Worm (Caenorhabditis elegans) whole organism, L2 larva: ENCODE measurements around the gene pdi-2.

Experiments
- C34F6.9 ChIP-seq: fragments of 150-350 bp; optimal IDR thresholded peaks from 2 replicates; lab custom pipeline; 2014; ENCODE audit warnings: missing biosample characterization, missing genetic modification characterization
- F13H6.1 ChIP-seq: sonication (generic microtip); optimal IDR thresholded peaks from 2 replicates; lab custom pipeline; 2016; ENCODE audit warnings: missing genetic modification characterization, missing compliant biosample characterization
- R02D3.7 ChIP-seq: fragments of 150-350 bp; optimal IDR thresholded peaks from 2 replicates; lab custom pipeline; 2014; ENCODE audit warnings: missing biosample characterization, missing genetic modification characterization
- Y55F3AM.14 ChIP-seq: fragments of 200-800 bp; sonication (Bioruptor generic); optimal IDR thresholded peaks from 2 replicates; lab custom pipeline; 2018; ENCODE audit warnings: mild to moderate bottlenecking, missing genetic modification characterization, missing compliant biosample characterization
- ZK546.5 ChIP-seq: sonication (generic microtip); optimal IDR thresholded peaks from 2 replicates; lab custom pipeline; 2017; ENCODE audit warnings: missing biosample characterization, missing genetic modification characterization
- alr-1 ChIP-seq: fragments of 150-350 bp; optimal IDR thresholded peaks from 2 replicates; lab custom pipeline; 2014; ENCODE audit warnings: missing biosample characterization, missing genetic modification characterization
- aly-2 ChIP-seq: fragments of 150-350 bp; optimal IDR thresholded peaks from 2 replicates; lab custom pipeline; 2014; ENCODE audit warnings: missing biosample characterization, missing genetic modification characterization
- ama-1 ChIP-seq: fragments of 150-350 bp; optimal IDR thresholded peaks from 2 replicates; lab custom pipeline; 2018; ENCODE audit warnings: inconsistent platforms
- blmp-1 ChIP-seq: sonication (generic microtip); optimal IDR thresholded peaks from 2 replicates; lab custom pipeline; 2017; ENCODE audit warnings: missing genetic modification characterization, mild to moderate bottlenecking, missing compliant biosample characterization, antibody characterized with exemption, moderate library complexity; ENCODE audit not compliant: insufficient read depth
- ceh-16 ChIP-seq: fragments of 150-350 bp; optimal IDR thresholded peaks from 2 replicates; lab custom pipeline; 2014; ENCODE audit warnings: missing biosample characterization, missing genetic modification characterization
- crh-2 ChIP-seq: sonication (generic microtip); optimal IDR thresholded peaks from 2 replicates; lab custom pipeline; 2017; ENCODE audit warnings: missing biosample characterization, missing genetic modification characterization
- dmd-4 ChIP-seq: sonication (generic microtip); optimal IDR thresholded peaks from 2 replicates; lab custom pipeline; 2017; ENCODE audit warnings: missing biosample characterization, missing genetic modification characterization
- egl-27 ChIP-seq: sonication (generic microtip); optimal IDR thresholded peaks from 3 replicates; lab custom pipeline; 2017; ENCODE audit warnings: missing biosample characterization, missing genetic modification reagents, missing genetic modification characterization
- elt-1 ChIP-seq: fragments of 150-350 bp; optimal IDR thresholded peaks from 2 replicates; lab custom pipeline; 2014; ENCODE audit warnings: missing biosample characterization, missing genetic modification characterization
- elt-3 ChIP-seq: sonication (generic microtip); optimal IDR thresholded peaks from 2 replicates; lab custom pipeline; 2017; ENCODE audit warnings: missing biosample characterization, missing genetic modification characterization
- fos-1 ChIP-seq: fragments of 150-350 bp; optimal IDR thresholded peaks from 2 replicates; lab custom pipeline; 2014; ENCODE audit warnings: missing biosample characterization, missing genetic modification characterization
- gmeb-1 ChIP-seq: fragments of 150-350 bp; optimal IDR thresholded peaks from 2 replicates; lab custom pipeline; 2014; ENCODE audit warnings: missing biosample characterization, missing genetic modification characterization
- lin-11 ChIP-seq: fragments of 150-350 bp; sonication (generic microtip); optimal IDR thresholded peaks from 2 replicates; lab custom pipeline; 2014; ENCODE audit warnings: missing biosample characterization, missing genetic modification characterization, inconsistent platforms, mixed read lengths
- lin-13 ChIP-seq: fragments of 150-350 bp; optimal IDR thresholded peaks from 2 replicates; lab custom pipeline; 2014; ENCODE audit warnings: missing biosample characterization, missing genetic modification reagents, missing genetic modification characterization
- lsy-2 ChIP-seq, 2 experiments: fragments of 150-350 bp in 1 of 2; sonication (generic microtip) in 1 of 2; optimal IDR thresholded peaks; 2 replicates each; lab custom pipeline; 2014 to 2017; ENCODE audit warnings: missing biosample characterization in 2 of 2, missing genetic modification characterization in 2 of 2
- mab-5 ChIP-seq: fragments of 150-350 bp; optimal IDR thresholded peaks from 2 replicates; lab custom pipeline; 2014; ENCODE audit warnings: missing biosample characterization, missing genetic modification characterization
- mbf-1 ChIP-seq: sonication (generic microtip); optimal IDR thresholded peaks from 2 replicates; lab custom pipeline; 2017; ENCODE audit warnings: missing biosample characterization, missing genetic modification characterization
- mdl-1 ChIP-seq, 2 experiments: fragments of 150-350 bp in 1 of 2; sonication (generic microtip) in 1 of 2; optimal IDR thresholded peaks; 2 replicates each; lab custom pipeline; 2017; ENCODE audit warnings: missing biosample characterization in 2 of 2, missing genetic modification characterization in 2 of 2
- nhr-10 ChIP-seq: sonication (generic microtip); optimal IDR thresholded peaks from 2 replicates; lab custom pipeline; 2017; ENCODE audit warnings: missing biosample characterization, missing genetic modification characterization
- nhr-12 ChIP-seq: fragments of 150-350 bp; optimal IDR thresholded peaks from 2 replicates; lab custom pipeline; 2014; ENCODE audit warnings: missing biosample characterization, missing genetic modification characterization
- nhr-129 ChIP-seq: fragments of 150-350 bp; optimal IDR thresholded peaks from 2 replicates; lab custom pipeline; 2014; ENCODE audit warnings: missing biosample characterization, missing genetic modification characterization
- nhr-21 ChIP-seq: fragments of 150-350 bp; optimal IDR thresholded peaks from 2 replicates; lab custom pipeline; 2014; ENCODE audit warnings: missing biosample characterization, missing genetic modification characterization
- nhr-23 ChIP-seq: fragments of 150-350 bp; optimal IDR thresholded peaks from 2 replicates; lab custom pipeline; 2014; ENCODE audit warnings: missing biosample characterization, missing genetic modification reagents, missing genetic modification characterization
- nhr-237 ChIP-seq: fragments of 150-350 bp; optimal IDR thresholded peaks from 2 replicates; lab custom pipeline; 2014; ENCODE audit warnings: missing biosample characterization, missing genetic modification characterization
- nhr-25 ChIP-seq: fragments of 150-350 bp; sonication (generic microtip); optimal IDR thresholded peaks from 3 replicates; lab custom pipeline; 2014; ENCODE audit warnings: missing biosample characterization, missing genetic modification characterization
- nhr-6 ChIP-seq: fragments of 150-350 bp; optimal IDR thresholded peaks from 2 replicates; lab custom pipeline; 2014; ENCODE audit warnings: missing biosample characterization, missing genetic modification characterization
- peb-1 ChIP-seq: fragments of 150-350 bp; optimal IDR thresholded peaks from 2 replicates; lab custom pipeline; 2014; ENCODE audit warnings: missing biosample characterization, missing genetic modification characterization
- sem-4 ChIP-seq: fragments of 150-350 bp; optimal IDR thresholded peaks from 2 replicates; lab custom pipeline; 2014; ENCODE audit warnings: missing biosample characterization, missing genetic modification reagents, missing genetic modification characterization
- sma-3 ChIP-seq: sonication (generic microtip); optimal IDR thresholded peaks from 2 replicates; lab custom pipeline; 2016; ENCODE audit warnings: missing genetic modification reagents, missing genetic modification characterization, missing compliant biosample characterization
- sma-9 ChIP-seq, 2 experiments: fragments of 150-350 bp in 1 of 2; sonication (generic microtip) in 1 of 2; optimal IDR thresholded peaks; 2 replicates each; lab custom pipeline; 2014 to 2016; ENCODE audit warnings: missing genetic modification characterization in 2 of 2, mild to moderate bottlenecking in 1 of 2, missing biosample characterization in 1 of 2, missing compliant biosample characterization in 1 of 2, missing genetic modification reagents in 1 of 2, moderate library complexity in 1 of 2
- snpc-4 ChIP-seq: fragments of 150-350 bp; optimal IDR thresholded peaks from 2 replicates; lab custom pipeline; 2014; ENCODE audit warnings: missing biosample characterization, missing genetic modification characterization
- unc-39 ChIP-seq: fragments of 150-350 bp; optimal IDR thresholded peaks from 2 replicates; lab custom pipeline; 2014; ENCODE audit warnings: missing biosample characterization, missing genetic modification characterization
- unc-55 ChIP-seq: fragments of 150-350 bp; sonication (generic microtip); optimal IDR thresholded peaks from 3 replicates; lab custom pipeline; 2014; ENCODE audit warnings: missing biosample characterization, missing genetic modification reagents, missing genetic modification characterization
- unc-62 ChIP-seq: fragments of 150-350 bp; optimal IDR thresholded peaks from 2 replicates; lab custom pipeline; 2014; ENCODE audit warnings: missing biosample characterization, missing genetic modification reagents, missing genetic modification characterization
- zag-1 ChIP-seq: fragments of 150-350 bp; optimal IDR thresholded peaks from 2 replicates; lab custom pipeline; 2014; ENCODE audit warnings: missing biosample characterization, missing genetic modification characterization
- ztf-1 ChIP-seq: fragments of 200-800 bp; sonication (Bioruptor generic); conservative IDR thresholded peaks from 2 replicates; pipeline ENCODE4 v1.3.6; 2022; ENCODE audit warnings: missing genetic modification characterization, missing compliant biosample characterization
- ztf-11 ChIP-seq: sonication (generic microtip); optimal IDR thresholded peaks from 2 replicates; lab custom pipeline; 2017; ENCODE audit warnings: missing biosample characterization, missing genetic modification characterization

pdi-2 gene

ce11 chrX:4523887-4524350 lies at the start of gene pdi-2:
Gene pdi-2, plus strand, starts transcription at chrX:4524155.
- TF ChIP-seq alr-1 (tag; lab: Kevin White, UChicago), result no peak
- TF ChIP-seq nhr-6 (tag; lab: Kevin White, UChicago), result no peak
- no peak for TF ChIP-seq zag-1 (tag; lab: Kevin White, UChicago)
- TF ChIP-seq R02D3.7, result no peak
- peak in 1 of 2 experiments; percentile 52 for TF ChIP-seq mdl-1 (tag; optimal IDR thresholded peaks at IDR 0.05; lab: Kevin White, UChicago)
- peak; percentile 70 for TF ChIP-seq lin-11 (tag; lab: Kevin White, UChicago)
- peak; percentile 74 for TF ChIP-seq sma-3 (GFP tag; lab: Kevin White, UChicago)
- TF ChIP-seq gmeb-1 (tag; lab: Kevin White, UChicago), result peak; percentile 68
- peak; percentile 8 for TF ChIP-seq ZK546.5 (tag; lab: Kevin White, UChicago)
- TF ChIP-seq lin-13 (GFP tag; lab: Kevin White, UChicago), result peak; percentile 76
- no peak for TF ChIP-seq ztf-11 (tag; lab: Kevin White, UChicago)
- TF ChIP-seq sem-4 (tag; lab: Kevin White, UChicago), result peak; percentile 50
- no peak for TF ChIP-seq dmd-4 (tag; lab: Kevin White, UChicago)
- peak; percentile 82 for TF ChIP-seq nhr-25
- TF ChIP-seq lsy-2 (tag; optimal IDR thresholded peaks at IDR 0.05; lab: Kevin White, UChicago), result peak; percentile 72 to 91
- TF ChIP-seq mbf-1, result no peak
- TF ChIP-seq unc-39 (tag; lab: Kevin White, UChicago), result no peak
- no peak for TF ChIP-seq elt-3
- no peak for TF ChIP-seq snpc-4 (tag; lab: Kevin White, UChicago)
- peak; percentile 53 for TF ChIP-seq fos-1 (tag; lab: Kevin White, UChicago)
- TF ChIP-seq F13H6.1, result peak; percentile 72
- peak; percentile 80 for TF ChIP-seq nhr-21
- TF ChIP-seq nhr-10 (tag; lab: Kevin White, UChicago), result no peak
- no peak for TF ChIP-seq elt-1 (tag; lab: Kevin White, UChicago)
- peak; percentile 85 for TF ChIP-seq ama-1 (lab: Kevin White, UChicago)
- TF ChIP-seq mab-5 (tag; lab: Kevin White, UChicago), result peak; percentile 41
- peak; percentile 68 for TF ChIP-seq nhr-129
- TF ChIP-seq blmp-1 (tag; lab: Kevin White, UChicago), result peak; percentile 75
- no peak for TF ChIP-seq nhr-23 (tag; lab: Kevin White, UChicago)
- peak; percentile 59 for TF ChIP-seq C34F6.9 (tag; lab: Kevin White, UChicago)
- peak; percentile 54 for TF ChIP-seq unc-55
- TF ChIP-seq nhr-12 (tag; lab: Kevin White, UChicago), result no peak
- TF ChIP-seq ceh-16 (tag; lab: Kevin White, UChicago), result peak; percentile 89
- peak; percentile 71 for TF ChIP-seq egl-27 (tag; lab: Kevin White, UChicago)
- no peak for TF ChIP-seq unc-62 (GFP tag; lab: Kevin White, UChicago)
- peak; percentile 33 for TF ChIP-seq sma-9 (GFP tag; optimal IDR thresholded peaks at IDR 0.05; lab: Kevin White, UChicago)
- TF ChIP-seq sma-9 (tag; optimal IDR thresholded peaks at IDR 0.05; lab: Kevin White, UChicago), result no peak
- TF ChIP-seq crh-2, result peak; percentile 94
- peak; percentile 12 for TF ChIP-seq nhr-237 (tag; lab: Kevin White, UChicago)
- peak; percentile 75 for TF ChIP-seq Y55F3AM.14 (GFP tag; lab: Kevin White, UChicago)

ce11 chrX:4478503-4478902 lies 45.5 kb upstream of the pdi-2 start:
- TF ChIP-seq mbf-1 (no peak), fos-1 (tag; lab: Kevin White, UChicago) (peak; percentile 99), crh-2 (peak; percentile 41), ztf-1 (GFP tag; lab: Robert Waterston, UW) (no peak), aly-2 (tag; lab: Kevin White, UChicago) (no peak)

- no peak for TF ChIP-seq gmeb-1 (tag; lab: Kevin White, UChicago)
- TF ChIP-seq F13H6.1, result no peak
- no peak for TF ChIP-seq nhr-237 (tag; lab: Kevin White, UChicago)
- TF ChIP-seq nhr-23 (tag; lab: Kevin White, UChicago), result no peak
- TF ChIP-seq elt-3, result no peak
- no peak for TF ChIP-seq peb-1 (tag; lab: Kevin White, UChicago)
- no peak for TF ChIP-seq unc-62 (GFP tag; lab: Kevin White, UChicago)
- no peak for TF ChIP-seq sma-9 (GFP tag; optimal IDR thresholded peaks at IDR 0.05; lab: Kevin White, UChicago)
- no peak for TF ChIP-seq sma-9 (tag; optimal IDR thresholded peaks at IDR 0.05; lab: Kevin White, UChicago)
- TF ChIP-seq mdl-1 (tag; optimal IDR thresholded peaks at IDR 0.05; lab: Kevin White, UChicago), result no peak
- no peak for TF ChIP-seq lsy-2 (tag; optimal IDR thresholded peaks at IDR 0.05; lab: Kevin White, UChicago)
- no peak for TF ChIP-seq ama-1 (lab: Kevin White, UChicago)
These were observed 44.0 kb upstream of the pdi-2 start for ce11 chrX:4479960-4480359.
